Fruit fly (Drosophila melanogaster) whole organism, embryonic: Measurements from ENCODE around the gene SNRPG.

ENCODE experiments used
- Abd-B ChIP-seq: fragments of 200-800 bp; sonication (Bioruptor generic); optimal IDR thresholded peaks from 2 replicates; lab custom pipeline; 2018; ENCODE audit warnings: missing biosample characterization, mild to moderate bottlenecking, missing genetic modification characterization, moderate library complexity
- Bgb ChIP-seq: fragments of 200-800 bp; sonication (Bioruptor generic); IDR thresholded peaks from 2 replicates; pipeline ENCODE4 v1.3.6; 2022; ENCODE audit warnings: missing biosample characterization, missing genetic modification characterization; ENCODE audit not compliant: partially characterized antibody
- Blimp-1 ChIP-seq: fragments of 200-800 bp; sonication (Bioruptor generic); optimal IDR thresholded peaks from 3 replicates; lab custom pipeline; 2018; ENCODE audit warnings: missing biosample characterization, missing genetic modification characterization, mild to moderate bottlenecking, moderate library complexity, missing genetic modification reagents
- CG1024 ChIP-seq: fragments of 200-800 bp; sonication (Bioruptor generic); IDR thresholded peaks from 2 replicates; pipeline ENCODE4 v1.3.6; 2022; ENCODE audit warnings: missing biosample characterization, missing genetic modification characterization
- CG10543 ChIP-seq: fragments of 200-800 bp; sonication (Bioruptor generic); optimal IDR thresholded peaks from 3 replicates; lab custom pipeline; 2017; ENCODE audit warnings: missing biosample characterization, mild to moderate bottlenecking, missing genetic modification characterization, moderate library complexity
- CG11093 ChIP-seq: fragments of 200-800 bp; sonication (Bioruptor generic); IDR thresholded peaks from 3 replicates; pipeline ENCODE4 v1.3.6; 2022; ENCODE audit warnings: missing biosample characterization, missing genetic modification characterization
- CG1233 ChIP-seq: fragments of 200-800 bp; sonication (Bioruptor generic); optimal IDR thresholded peaks from 4 replicates; lab custom pipeline; 2018; ENCODE audit warnings: missing biosample characterization, mild to moderate bottlenecking, missing genetic modification characterization
- CG12769 ChIP-seq: fragments of 200-800 bp; sonication (Bioruptor generic); optimal IDR thresholded peaks from 2 replicates; lab custom pipeline; 2019; ENCODE audit warnings: missing biosample characterization, mild to moderate bottlenecking, missing genetic modification characterization, moderate library complexity
- CG17359 ChIP-seq: fragments of 200-800 bp; sonication (Bioruptor generic); optimal IDR thresholded peaks from 3 replicates; lab custom pipeline; 2018; ENCODE audit warnings: missing biosample characterization, mild to moderate bottlenecking, missing genetic modification characterization, moderate library complexity
- CG17829 ChIP-seq: fragments of 200-800 bp; optimal IDR thresholded peaks from 2 replicates; lab custom pipeline; 2019; ENCODE audit warnings: missing biosample characterization, mild to moderate bottlenecking, missing genetic modification characterization, moderate library complexity
- CG17912 ChIP-seq: fragments of 200-800 bp; sonication (Bioruptor generic); optimal IDR thresholded peaks from 2 replicates; lab custom pipeline; 2018; ENCODE audit warnings: missing biosample characterization, mild to moderate bottlenecking, missing genetic modification characterization
- CG2129 ChIP-seq: fragments of 200-800 bp; sonication (Bioruptor generic); IDR thresholded peaks from 2 replicates; pipeline ENCODE4 v1.3.6; 2022; ENCODE audit warnings: missing biosample characterization, missing genetic modification characterization; ENCODE audit not compliant: partially characterized antibody
- CG31365 ChIP-seq: fragments of 200-800 bp; sonication (Bioruptor generic); optimal IDR thresholded peaks from 2 replicates; lab custom pipeline; 2018; ENCODE audit warnings: missing biosample characterization, mild to moderate bottlenecking, missing genetic modification characterization
- CG34422 ChIP-seq: fragments of 200-800 bp; sonication (Bioruptor generic); IDR thresholded peaks from 3 replicates; pipeline ENCODE4 v1.3.6; 2022; ENCODE audit warnings: missing biosample characterization, missing genetic modification characterization
- CG3838 ChIP-seq: fragments of 200-800 bp; sonication (Bioruptor generic); optimal IDR thresholded peaks from 3 replicates; lab custom pipeline; 2016; ENCODE audit warnings: missing biosample characterization, missing genetic modification characterization
- CG4820 ChIP-seq: fragments of 200-800 bp; sonication (Bioruptor generic); optimal IDR thresholded peaks from 3 replicates; lab custom pipeline; 2016; ENCODE audit warnings: missing biosample characterization, missing genetic modification characterization
- CG4854 ChIP-seq: fragments of 200-800 bp; sonication (Bioruptor generic); optimal IDR thresholded peaks from 2 replicates; lab custom pipeline; 2016; ENCODE audit warnings: missing biosample characterization, missing genetic modification characterization, inconsistent platforms
- CG8089 ChIP-seq: fragments of 200-800 bp; sonication (Bioruptor generic); optimal IDR thresholded peaks from 3 replicates; lab custom pipeline; 2016; ENCODE audit warnings: missing biosample characterization, missing genetic modification characterization
- Deaf1 ChIP-seq: fragments of 200-800 bp; optimal IDR thresholded peaks from 3 replicates; lab custom pipeline; 2019; ENCODE audit warnings: missing biosample characterization, mild to moderate bottlenecking, missing genetic modification characterization, moderate library complexity
- Dll ChIP-seq: fragments of 200-800 bp; sonication (Bioruptor generic); IDR thresholded peaks from 4 replicates; pipeline ENCODE4 v1.3.6; 2022; ENCODE audit warnings: missing biosample characterization, missing genetic modification characterization; ENCODE audit not compliant: partially characterized antibody
- HLH3B ChIP-seq: fragments of 200-800 bp; sonication (Bioruptor generic); IDR thresholded peaks from 2 replicates; pipeline ENCODE4 v1.3.6; 2022; ENCODE audit warnings: missing biosample characterization, missing genetic modification characterization
- HLH54F ChIP-seq: fragments of 200-800 bp; sonication (Bioruptor generic); optimal IDR thresholded peaks from 3 replicates; lab custom pipeline; 2016; ENCODE audit warnings: missing biosample characterization, missing genetic modification characterization
- Hey ChIP-seq: fragments of 200-800 bp; sonication (Bioruptor generic); optimal IDR thresholded peaks from 3 replicates; lab custom pipeline; 2018; ENCODE audit warnings: missing biosample characterization, mild to moderate bottlenecking, missing genetic modification characterization
- HmgD ChIP-seq: fragments of 200-800 bp; sonication (Bioruptor generic); optimal IDR thresholded peaks from 3 replicates; lab custom pipeline; 2016; ENCODE audit warnings: missing biosample characterization, missing genetic modification characterization
- Hr78 ChIP-seq, 2 experiments: fragments of 200-800 bp in 1 of 2; fragments of >200 bp in 1 of 2; sonication (Bioruptor generic) in 1 of 2; optimal IDR thresholded peaks; 2 replicates each; lab custom pipeline; 2017 to 2019; ENCODE audit warnings: missing biosample characterization in 2 of 2, missing genetic modification characterization in 2 of 2, mild to moderate bottlenecking in 1 of 2, moderate library complexity in 1 of 2
- MESR4 ChIP-seq: fragments of 200-800 bp; sonication (Bioruptor generic); optimal IDR thresholded peaks from 2 replicates; lab custom pipeline; 2018; ENCODE audit warnings: missing biosample characterization, mild to moderate bottlenecking, missing genetic modification characterization, moderate library complexity
- Nf-YB ChIP-seq: fragments of 200-800 bp; sonication (Bioruptor generic); optimal IDR thresholded peaks from 3 replicates; lab custom pipeline; 2019; ENCODE audit warnings: missing biosample characterization, mild to moderate bottlenecking, missing genetic modification characterization, moderate library complexity
- Ptx1 ChIP-seq: fragments of 200-800 bp; sonication (Bioruptor generic); IDR thresholded peaks from 2 replicates; pipeline ENCODE4 v1.3.6; 2022; ENCODE audit warnings: missing biosample characterization, missing genetic modification characterization
- Tbp ChIP-seq: fragments of >200 bp; optimal IDR thresholded peaks from 2 replicates; lab custom pipeline; 2018; ENCODE audit warnings: missing biosample characterization, missing genetic modification characterization
- bigmax ChIP-seq: fragments of 200-800 bp; sonication (Bioruptor generic); optimal IDR thresholded peaks from 2 replicates; lab custom pipeline; 2018; ENCODE audit warnings: missing biosample characterization, mild to moderate bottlenecking, missing genetic modification characterization
- cg ChIP-seq: fragments of 200-800 bp; sonication (Bioruptor generic); optimal IDR thresholded peaks from 3 replicates; lab custom pipeline; 2019; ENCODE audit warnings: missing biosample characterization, mild to moderate bottlenecking, missing genetic modification characterization, moderate library complexity
- chif ChIP-seq, 2 experiments: fragments of 200-800 bp; sonication (Bioruptor generic); optimal IDR thresholded peaks; 3 replicates each; lab custom pipeline; 2016; ENCODE audit warnings: missing biosample characterization in 2 of 2, missing genetic modification characterization in 2 of 2
- ci ChIP-seq: fragments of 200-800 bp; sonication (Bioruptor generic); IDR thresholded peaks from 3 replicates; pipeline ENCODE4 v1.3.6; 2022; ENCODE audit warnings: missing biosample characterization, missing genetic modification characterization
- crp ChIP-seq, 2 experiments: fragments of 200-800 bp; sonication (Bioruptor generic); optimal IDR thresholded peaks; 2 replicates in 1 of 2; 3 replicates in 1 of 2; lab custom pipeline; 2017; ENCODE audit warnings: missing biosample characterization in 2 of 2, missing genetic modification characterization in 2 of 2, mild to moderate bottlenecking in 1 of 2, moderate library complexity in 1 of 2
- danr ChIP-seq: fragments of 200-800 bp; sonication (Bioruptor generic); IDR thresholded peaks from 2 replicates; pipeline ENCODE4 v1.3.6; 2022; ENCODE audit warnings: missing biosample characterization, missing genetic modification characterization
- dimm ChIP-seq: fragments of 200-800 bp; sonication (Bioruptor generic); IDR thresholded peaks from 2 replicates; pipeline ENCODE4 v1.3.6; 2022; ENCODE audit warnings: missing biosample characterization, missing genetic modification characterization
- esg ChIP-seq: fragments of 200-800 bp; sonication (Bioruptor generic); conservative IDR thresholded peaks from 2 replicates; pipeline ENCODE4 v1.3.6; 2022; ENCODE audit warnings: missing biosample characterization, missing genetic modification characterization
- fd96Cb ChIP-seq: fragments of 200-800 bp; sonication (Bioruptor generic); optimal IDR thresholded peaks from 2 replicates; lab custom pipeline; 2018; ENCODE audit warnings: missing biosample characterization, mild to moderate bottlenecking, missing genetic modification characterization, moderate library complexity
- gsb ChIP-seq: fragments of 200-800 bp; sonication (Bioruptor generic); IDR thresholded peaks from 2 replicates; pipeline ENCODE4 v1.3.6; 2022; ENCODE audit warnings: missing biosample characterization, missing genetic modification characterization
- hkb ChIP-seq, 2 experiments: fragments of 200-800 bp in 1 of 2; fragments of >200 bp in 1 of 2; sonication (Bioruptor generic) in 1 of 2; IDR thresholded peaks in 1 of 2; optimal IDR thresholded peaks in 1 of 2; 2 replicates each; pipeline versions ENCODE4 v1.3.6 to Lab custom; 2017 to 2022; ENCODE audit warnings: missing biosample characterization in 1 of 2, missing genetic modification characterization in 1 of 2
- lbe ChIP-seq: fragments of 200-800 bp; sonication (Bioruptor generic); optimal IDR thresholded peaks from 2 replicates; lab custom pipeline; 2016; ENCODE audit warnings: missing biosample characterization, mild to moderate bottlenecking, missing genetic modification characterization
- phol ChIP-seq: fragments of 200-800 bp; sonication (Bioruptor generic); optimal IDR thresholded peaks from 3 replicates; lab custom pipeline; 2018; ENCODE audit warnings: missing biosample characterization, mild to moderate bottlenecking, missing genetic modification characterization, moderate library complexity
- sc ChIP-seq, 3 experiments: fragments of >200 bp in 2 of 3; fragments of 200-800 bp in 1 of 3; sonication (Bioruptor generic) in 1 of 3; optimal IDR thresholded peaks; 2 replicates in 2 of 3; 3 replicates in 1 of 3; lab custom pipeline; 2017; ENCODE audit warnings: mild to moderate bottlenecking in 1 of 3, missing biosample characterization in 1 of 3, missing genetic modification characterization in 1 of 3, missing genetic modification reagents in 1 of 3
- wor ChIP-seq: fragments of 200-800 bp; sonication (Bioruptor generic); IDR thresholded peaks from 2 replicates; pipeline ENCODE4 v1.3.6; 2022; ENCODE audit warnings: missing biosample characterization, missing genetic modification characterization

The SNRPG gene

dm6 chrX:16640260-16641100, at the start of gene SNRPG, which contains the start of gene mthl1 (continued):
- TF ChIP-seq CG11093 (GFP tag; lab: Robert Waterston, UW) (peak; percentile 91), ci (GFP tag; lab: Robert Waterston, UW) (peak; percentile 83), Abd-B (peak; percentile 87), CG10543 (peak; percentile 46), CG17912 (GFP tag; lab: Kevin White, UChicago) (no peak), Hey (tag; lab: Kevin White, UChicago) (no peak), sc (optimal IDR thresholded peaks at IDR 0.05; lab: Kevin White, UChicago) (no peak), sc (GFP tag; optimal IDR thresholded peaks at IDR 0.05; lab: Kevin White, UChicago) (peak; percentile 25), lbe (no peak), Deaf1 (tag; lab: Kevin White, UChicago) (no peak), bigmax (GFP tag; lab: Kevin White, UChicago) (no peak), cg (no peak), CG3838 (peak; percentile 32), CG17829 (tag; lab: Kevin White, UChicago) (peak; percentile 62), CG4854 (GFP tag; lab: Kevin White, UChicago) (peak; percentile 63), HLH54F (GFP tag; lab: Kevin White, UChicago) (peak; percentile 89), CG4820 (GFP tag; lab: Kevin White, UChicago) (peak; percentile 70), wor (GFP tag; lab: Robert Waterston, UW) (peak; percentile 86), Tbp (GFP tag; lab: Kevin White, UChicago) (no peak), HLH3B (GFP tag; lab: Robert Waterston, UW) (peak; percentile 89), phol (tag; lab: Kevin White, UChicago) (peak; percentile 84), Ptx1 (GFP tag; lab: Robert Waterston, UW) (peak; percentile 95), CG8089 (GFP tag; lab: Kevin White, UChicago) (peak; percentile 34), CG2129 (no peak), Nf-YB (no peak), Bgb (peak; percentile 69), CG17359 (tag; lab: Kevin White, UChicago) (peak; percentile 69), CG1233 (GFP tag; lab: Kevin White, UChicago) (peak; percentile 71), CG12769 (peak; percentile 72), danr (GFP tag; lab: Robert Waterston, UW) (peak; percentile 76), Blimp-1 (peak; percentile 9), HmgD (GFP tag; lab: Kevin White, UChicago) (peak; percentile 38), chif (GFP tag; optimal IDR thresholded peaks at IDR 0.05; lab: Kevin White, UChicago) (peak; percentile 58 to 73), hkb (optimal IDR thresholded peaks at IDR 0.05; lab: Kevin White, UChicago) (peak; percentile 11), hkb (GFP tag; IDR thresholded peaks at IDR 0.05; lab: Robert Waterston, UW) (peak; percentile 82), MESR4 (GFP tag; lab: Kevin White, UChicago) (peak; percentile 34), gsb (GFP tag; lab: Robert Waterston, UW) (peak; percentile 84), Hr78 (GFP tag; optimal IDR thresholded peaks at IDR 0.05; lab: Kevin White, UChicago) (no peak), Dll (GFP tag; lab: Robert Waterston, UW) (peak; percentile 79), crp (GFP tag; optimal IDR thresholded peaks at IDR 0.05; lab: Kevin White, UChicago) (peak in 1 of 2 experiments; percentile 30), dimm (GFP tag; lab: Robert Waterston, UW) (peak; percentile 55; the same call in 1 of the 2 replicates), esg (GFP tag; lab: Robert Waterston, UW) (peak; percentile 94), CG31365 (tag; lab: Kevin White, UChicago) (peak; percentile 15), fd96Cb (tag; lab: Kevin White, UChicago) (peak; percentile 74), CG34422 (GFP tag; lab: Robert Waterston, UW) (peak; percentile 96), CG1024 (GFP tag; lab: Robert Waterston, UW) (peak; percentile 84)
